Fruit fly (Drosophila melanogaster): ENCODE measurements around the gene CG5568.
A peak's percentile ranks its signal among the peaks of the same experiment; 100 is the strongest.

Gene CG5568

DNA sequence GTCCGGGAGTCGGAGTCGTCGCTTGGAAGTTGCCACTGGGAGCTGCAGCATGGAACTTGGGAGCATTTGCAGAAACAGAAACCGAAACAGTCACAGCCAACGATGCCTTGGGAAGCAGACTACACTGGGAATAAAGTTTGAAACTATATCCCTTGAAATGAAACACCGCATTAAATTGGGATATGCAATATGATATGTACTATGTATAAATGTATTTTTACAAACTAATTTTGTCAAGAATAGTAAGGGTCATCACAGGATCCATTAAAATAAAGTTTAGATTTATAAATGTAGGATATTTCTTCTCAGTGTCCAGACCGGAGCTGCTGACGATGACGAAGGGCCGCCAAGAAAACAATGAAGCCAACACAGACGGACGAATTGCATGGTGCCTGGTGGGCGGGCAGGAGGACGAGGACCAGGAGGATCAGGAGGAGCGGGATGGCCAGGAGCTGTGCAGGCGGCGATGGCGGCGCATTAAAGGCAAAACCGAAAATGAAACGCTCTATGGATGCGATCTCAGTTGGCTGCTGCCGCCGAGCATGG is 7.4 kb upstream of the CG5568 start:
- TF ChIP-seq CG8301 (tag; optimal IDR thresholded peaks at IDR 0.05) (no peak), CG10348 (GFP tag; IDR thresholded peaks at IDR 0.05) (no peak), rn (GFP tag; IDR thresholded peaks at IDR 0.05) (no peak), CG32121 (GFP tag; IDR thresholded peaks at IDR 0.05) (no peak), CG4496 (GFP tag; IDR thresholded peaks at IDR 0.05) (no peak), Ets98B (GFP tag; IDR thresholded peaks at IDR 0.05) (no peak), CG13204 (GFP tag; optimal IDR thresholded peaks at IDR 0.05) (peak; percentile 27), D1 (tag; optimal IDR thresholded peaks at IDR 0.05) (no peak), CG8159 (tag; optimal IDR thresholded peaks at IDR 0.05) (peak; percentile 79), EcR (GFP tag; optimal IDR thresholded peaks at IDR 0.05) (no peak), CG14655 (GFP tag; optimal IDR thresholded peaks at IDR 0.05) (no peak), fd96Ca (GFP tag; IDR thresholded peaks at IDR 0.05) (no peak), CG34367 (tag; optimal IDR thresholded peaks at IDR 0.05) (peak; percentile 48), CG9948 (tag; optimal IDR thresholded peaks at IDR 0.05) (peak; percentile 47), Snoo (tag; optimal IDR thresholded peaks at IDR 0.05) (peak; percentile 25), gl (tag; optimal IDR thresholded peaks at IDR 0.05) (peak; percentile 22), Pif1A (GFP tag; optimal IDR thresholded peaks at IDR 0.05) (peak; percentile 13), Pif1B (GFP tag; optimal IDR thresholded peaks at IDR 0.05) (no peak), CG17806 (tag; optimal IDR thresholded peaks at IDR 0.05) (peak; percentile 67), CG15710 (tag; optimal IDR thresholded peaks at IDR 0.05) (peak; percentile 71), CG12605 (GFP tag; IDR thresholded peaks at IDR 0.05) (no peak)

DNA sequence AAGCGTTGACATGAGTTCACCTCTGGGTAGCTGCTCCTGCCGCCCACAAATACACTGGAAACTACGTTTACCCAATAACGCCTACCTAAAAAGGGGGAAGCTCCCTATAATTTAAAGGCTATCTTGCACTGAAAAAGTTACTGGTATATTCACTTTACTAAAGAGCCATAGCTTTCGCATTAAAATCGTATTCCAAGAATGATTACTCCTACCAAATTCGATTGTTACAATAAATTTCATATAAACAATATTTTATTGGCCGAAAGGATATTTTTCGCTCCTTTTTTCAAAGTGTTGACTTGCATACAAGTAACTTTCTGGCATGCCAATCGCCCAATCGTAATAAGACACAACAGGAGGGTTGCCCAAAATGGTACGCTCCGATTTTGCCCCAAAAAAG is 4.4 kb upstream of the CG5568 start:
- TF ChIP-seq CG15710 (tag; optimal IDR thresholded peaks at IDR 0.05) (peak; percentile 19), Snoo (tag; optimal IDR thresholded peaks at IDR 0.05) (peak; percentile 11), fd96Ca (GFP tag; IDR thresholded peaks at IDR 0.05) (no peak), CG8159 (tag; optimal IDR thresholded peaks at IDR 0.05) (peak; percentile 42)

DNA sequence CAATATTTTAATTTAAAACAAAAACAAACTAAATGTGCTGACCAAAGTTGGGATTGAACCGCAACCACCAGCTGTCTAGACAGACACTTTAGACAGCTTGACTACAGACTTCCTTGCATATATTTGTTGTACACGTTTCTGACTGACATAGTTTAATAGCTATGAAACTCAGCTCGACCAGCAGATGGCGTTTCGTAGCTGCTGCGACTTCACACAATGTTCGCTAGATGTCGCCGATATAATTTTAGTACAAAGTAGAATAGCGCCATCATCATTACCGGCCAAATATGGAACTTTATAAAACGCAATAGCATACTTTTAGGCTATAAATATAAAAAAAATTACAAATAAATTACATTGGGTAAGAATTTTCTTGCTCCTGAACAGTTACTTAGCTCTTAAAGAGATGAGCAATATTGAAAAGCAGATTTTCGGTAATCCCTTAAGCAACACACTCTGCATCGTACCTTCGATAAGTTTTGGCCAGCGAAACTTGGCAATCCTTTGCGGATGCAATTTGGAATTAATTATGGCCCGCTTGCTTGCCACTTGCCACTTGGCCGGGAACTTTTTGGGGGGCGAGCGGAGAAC is 1.6 kb upstream of the CG5568 start:
- TF ChIP-seq CG10348 (GFP tag; IDR thresholded peaks at IDR 0.05): no peak
- no peak; the same call in 2 of the 3 replicates for TF ChIP-seq CG4496 (GFP tag; IDR thresholded peaks at IDR 0.05)
- TF ChIP-seq CG17806 (tag; optimal IDR thresholded peaks at IDR 0.05): no peak
- TF ChIP-seq Pif1B (GFP tag; optimal IDR thresholded peaks at IDR 0.05): no peak
- no peak for TF ChIP-seq Snoo (tag; optimal IDR thresholded peaks at IDR 0.05)
- no peak for TF ChIP-seq D1 (tag; optimal IDR thresholded peaks at IDR 0.05)
- TF ChIP-seq CG14655 (GFP tag; optimal IDR thresholded peaks at IDR 0.05): no peak
- TF ChIP-seq CG9948 (tag; optimal IDR thresholded peaks at IDR 0.05): no peak
- no peak for TF ChIP-seq rn (GFP tag; IDR thresholded peaks at IDR 0.05)
- no peak for TF ChIP-seq CG8301 (tag; optimal IDR thresholded peaks at IDR 0.05)

DNA sequence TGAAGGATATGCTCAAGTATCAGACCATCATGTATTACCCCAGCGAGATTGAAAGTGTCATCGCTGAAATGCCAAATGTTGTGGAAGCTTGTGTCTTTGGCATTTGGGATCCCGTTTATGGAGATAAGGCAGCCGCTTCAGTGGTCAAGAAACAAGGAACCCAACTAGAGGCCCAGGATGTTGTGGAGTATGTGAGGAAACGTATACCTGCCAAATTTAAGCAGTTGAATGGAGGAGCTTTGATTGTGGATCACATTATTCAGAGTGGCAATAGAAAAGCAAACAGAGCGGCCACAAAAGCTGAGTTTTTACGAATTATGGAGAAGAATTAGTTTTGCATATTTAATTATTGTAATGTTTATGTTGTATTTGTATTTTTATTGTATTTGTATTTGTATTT is 1.7 kb downstream of the CG5568 start, which contains the start of gene CG18586:
CG18586 (plus strand) TSS at position 301 of the 400 bp plus-strand sequence.
- TF ChIP-seq CG34367 (tag; optimal IDR thresholded peaks at IDR 0.05) (no peak), CG4496 (GFP tag; IDR thresholded peaks at IDR 0.05) (no peak), gl (tag; optimal IDR thresholded peaks at IDR 0.05) (no peak), CG9948 (tag; optimal IDR thresholded peaks at IDR 0.05) (no peak), CG10348 (GFP tag; IDR thresholded peaks at IDR 0.05) (no peak), Pif1B (GFP tag; optimal IDR thresholded peaks at IDR 0.05) (no peak), D1 (tag; optimal IDR thresholded peaks at IDR 0.05) (no peak), CG32121 (GFP tag; IDR thresholded peaks at IDR 0.05) (no peak), CG8301 (tag; optimal IDR thresholded peaks at IDR 0.05) (no peak), CG13204 (GFP tag; optimal IDR thresholded peaks at IDR 0.05) (no peak), fd96Ca (GFP tag; IDR thresholded peaks at IDR 0.05) (no peak), CG8159 (tag; optimal IDR thresholded peaks at IDR 0.05) (no peak), rn (GFP tag; IDR thresholded peaks at IDR 0.05) (no peak), EcR (GFP tag; optimal IDR thresholded peaks at IDR 0.05) (no peak), Ets98B (GFP tag; IDR thresholded peaks at IDR 0.05) (no peak)

DNA sequence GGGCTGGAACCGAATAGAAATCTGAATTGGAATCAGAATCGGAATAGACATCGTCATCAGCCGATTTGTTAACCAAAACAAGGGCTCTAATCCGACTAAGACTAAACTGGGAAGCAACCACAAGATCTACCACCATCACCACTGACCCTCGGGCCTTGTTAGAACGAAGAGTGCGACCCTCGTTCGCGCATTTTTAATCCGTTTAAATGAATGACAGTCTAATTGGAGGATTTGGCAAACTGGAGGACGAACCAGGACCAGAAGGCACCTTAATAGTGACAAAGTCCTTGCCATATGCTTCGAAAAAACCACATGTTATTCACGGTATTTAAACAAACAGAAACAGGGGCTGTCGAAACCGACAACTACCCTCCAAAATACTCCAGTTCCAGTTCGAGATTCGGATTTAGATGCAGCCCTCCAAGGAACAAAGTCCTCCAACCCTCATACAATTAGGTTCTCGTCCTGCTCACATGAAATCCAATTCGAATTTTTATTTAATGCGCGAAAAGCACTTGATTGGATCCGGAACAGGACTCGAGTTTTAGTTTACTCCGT is 7.5 kb downstream of the CG5568 start:
- no peak for TF ChIP-seq CG13204 (GFP tag; optimal IDR thresholded peaks at IDR 0.05)
- TF ChIP-seq CG8159 (tag; optimal IDR thresholded peaks at IDR 0.05): no peak
- no peak for TF ChIP-seq gl (tag; optimal IDR thresholded peaks at IDR 0.05)
- no peak for TF ChIP-seq CG10348 (GFP tag; IDR thresholded peaks at IDR 0.05)
- no peak for TF ChIP-seq CG17806 (tag; optimal IDR thresholded peaks at IDR 0.05)
- no peak for TF ChIP-seq Pif1B (GFP tag; optimal IDR thresholded peaks at IDR 0.05)
- no peak for TF ChIP-seq fd96Ca (GFP tag; IDR thresholded peaks at IDR 0.05)
- no peak for TF ChIP-seq CG8301 (tag; optimal IDR thresholded peaks at IDR 0.05)
- TF ChIP-seq Snoo (tag; optimal IDR thresholded peaks at IDR 0.05): no peak
- TF ChIP-seq CG14655 (GFP tag; optimal IDR thresholded peaks at IDR 0.05): no peak
- TF ChIP-seq CG4496 (GFP tag; IDR thresholded peaks at IDR 0.05): no peak
- TF ChIP-seq EcR (GFP tag; optimal IDR thresholded peaks at IDR 0.05): no peak
- no peak for TF ChIP-seq Pif1A (GFP tag; optimal IDR thresholded peaks at IDR 0.05)

Measured in whole organism, pupa.